Fruit fly (Drosophila melanogaster) whole organism, prepupa: ENCODE measurements around the gene CCHa1.

Source experiments
- Blimp-1 ChIP-seq: fragments of 200-800 bp; sonication (Bioruptor generic); optimal IDR thresholded peaks from 3 replicates; lab custom pipeline; 2017; ENCODE audit warnings: missing biosample characterization, missing genetic modification characterization, mild to moderate bottlenecking, moderate library complexity, missing genetic modification reagents
- CG10631 ChIP-seq: fragments of 200-800 bp; sonication (Bioruptor generic); optimal IDR thresholded peaks from 2 replicates; lab custom pipeline; 2016; ENCODE audit warnings: missing biosample characterization, missing genetic modification characterization
- CG10669 ChIP-seq: fragments of 200-800 bp; sonication (Bioruptor generic); optimal IDR thresholded peaks from 3 replicates; lab custom pipeline; 2018; ENCODE audit warnings: missing biosample characterization, mild to moderate bottlenecking, missing genetic modification characterization, moderate library complexity
- CG16779 ChIP-seq: fragments of 200-800 bp; sonication (Bioruptor generic); optimal IDR thresholded peaks from 3 replicates; lab custom pipeline; 2017; ENCODE audit warnings: missing biosample characterization, mild to moderate bottlenecking, missing genetic modification characterization
- CG3032 ChIP-seq: fragments of 200-800 bp; optimal IDR thresholded peaks from 2 replicates; lab custom pipeline; 2019; ENCODE audit warnings: missing biosample characterization, mild to moderate bottlenecking, missing genetic modification characterization, moderate library complexity
- CG3919 ChIP-seq: fragments of 200-800 bp; sonication (Bioruptor generic); optimal IDR thresholded peaks from 3 replicates; lab custom pipeline; 2016; ENCODE audit warnings: missing biosample characterization, missing genetic modification characterization
- CG6276 ChIP-seq: fragments of 200-800 bp; sonication (Bioruptor generic); optimal IDR thresholded peaks from 2 replicates; lab custom pipeline; 2017; ENCODE audit warnings: missing biosample characterization, mild to moderate bottlenecking, missing genetic modification characterization
- CG6808 ChIP-seq: fragments of 200-800 bp; sonication (Bioruptor generic); optimal IDR thresholded peaks from 3 replicates; lab custom pipeline; 2017; ENCODE audit warnings: missing biosample characterization, missing genetic modification characterization, mild to moderate bottlenecking, moderate library complexity, missing genetic modification reagents
- CG8632 ChIP-seq: fragments of 200-800 bp; sonication (Bioruptor generic); optimal IDR thresholded peaks from 3 replicates; lab custom pipeline; 2016; ENCODE audit warnings: missing biosample characterization, missing genetic modification characterization
- Eip78C ChIP-seq: fragments of 200-800 bp; sonication (Bioruptor generic); peaks from one replicate; lab custom pipeline; 2016; ENCODE audit warnings: missing biosample characterization, missing genetic modification characterization
- Eip93F ChIP-seq: fragments of 200-800 bp; sonication (Bioruptor generic); optimal IDR thresholded peaks from 2 replicates; lab custom pipeline; 2016; ENCODE audit warnings: missing biosample characterization, mild to moderate bottlenecking, missing genetic modification characterization
- Gug ChIP-seq: fragments of 200-800 bp; sonication (Bioruptor generic); IDR thresholded peaks from 2 replicates; pipeline ENCODE4 v1.3.6; 2022; ENCODE audit warnings: missing biosample characterization, missing genetic modification characterization
- Hr38 ChIP-seq: sonication (Bioruptor generic); optimal IDR thresholded peaks from 2 replicates; lab custom pipeline; 2016; ENCODE audit warnings: missing biosample characterization, missing genetic modification characterization
- Met ChIP-seq: fragments of 200-800 bp; sonication (Bioruptor generic); optimal IDR thresholded peaks from 3 replicates; lab custom pipeline; 2016; ENCODE audit warnings: missing biosample characterization, missing genetic modification characterization
- OdsH ChIP-seq: fragments of 200-800 bp; sonication (Bioruptor generic); optimal IDR thresholded peaks from 3 replicates; lab custom pipeline; 2016; ENCODE audit warnings: missing biosample characterization, missing genetic modification characterization
- Sox15 ChIP-seq: fragments of 200-800 bp; sonication (Bioruptor generic); optimal IDR thresholded peaks from 3 replicates; lab custom pipeline; 2016; ENCODE audit warnings: missing biosample characterization, missing genetic modification characterization
- achi ChIP-seq: fragments of 200-800 bp; sonication (Bioruptor generic); optimal IDR thresholded peaks from 3 replicates; lab custom pipeline; 2016; ENCODE audit warnings: missing biosample characterization, missing genetic modification characterization
- esn ChIP-seq: fragments of 200-800 bp; sonication (Bioruptor generic); optimal IDR thresholded peaks from 2 replicates; lab custom pipeline; 2016; ENCODE audit warnings: missing biosample characterization, mild to moderate bottlenecking, missing genetic modification characterization, moderate library complexity
- fd59A ChIP-seq: fragments of 200-800 bp; sonication (Bioruptor generic); optimal IDR thresholded peaks from 2 replicates; lab custom pipeline; 2017; ENCODE audit warnings: missing biosample characterization, mild to moderate bottlenecking, missing genetic modification characterization, missing genetic modification reagents
- fkh ChIP-seq: fragments of 200-800 bp; sonication (Bioruptor generic); optimal IDR thresholded peaks from 3 replicates; lab custom pipeline; 2017; ENCODE audit warnings: missing biosample characterization, mild to moderate bottlenecking, missing genetic modification characterization, moderate library complexity
- lz ChIP-seq: fragments of 200-800 bp; sonication (Bioruptor generic); optimal IDR thresholded peaks from 3 replicates; lab custom pipeline; 2016; ENCODE audit warnings: missing biosample characterization, missing genetic modification characterization
- net ChIP-seq: fragments of 200-800 bp; sonication (Bioruptor generic); optimal IDR thresholded peaks from 3 replicates; lab custom pipeline; 2016; ENCODE audit warnings: missing biosample characterization, missing genetic modification characterization
- salr ChIP-seq, 2 experiments: fragments of 200-800 bp; sonication (Bioruptor generic); optimal IDR thresholded peaks; 3 replicates each; lab custom pipeline; 2016 to 2018; ENCODE audit warnings: missing biosample characterization in 2 of 2, missing genetic modification characterization in 2 of 2, mild to moderate bottlenecking in 1 of 2
- spab ChIP-seq: fragments of 200-800 bp; sonication (Bioruptor generic); optimal IDR thresholded peaks from 2 replicates; lab custom pipeline; 2017; ENCODE audit warnings: missing biosample characterization, mild to moderate bottlenecking, missing genetic modification characterization, missing genetic modification reagents
- ss ChIP-seq, 2 experiments: fragments of 200-800 bp; sonication (Bioruptor generic); optimal IDR thresholded peaks; 2 replicates in 1 of 2; 3 replicates in 1 of 2; lab custom pipeline; 2017 to 2018; ENCODE audit warnings: mild to moderate bottlenecking in 2 of 2, missing biosample characterization in 2 of 2, missing genetic modification characterization in 2 of 2, moderate library complexity in 1 of 2
- svp ChIP-seq: fragments of 200-800 bp; sonication (Bioruptor generic); peaks from one replicate; lab custom pipeline; 2016; ENCODE audit warnings: missing biosample characterization, missing genetic modification characterization
- vri ChIP-seq: fragments of 200-800 bp; sonication (Bioruptor generic); optimal IDR thresholded peaks from 3 replicates; lab custom pipeline; 2016; ENCODE audit warnings: missing biosample characterization, mild to moderate bottlenecking, missing genetic modification characterization

The CCHa1 gene

dm6 chr3R:14070664-14071063 lies 26.0 kb downstream of the CCHa1 start (continued):
- peak; percentile 26 for TF ChIP-seq Met (GFP tag; lab: Kevin White, UChicago)
- no peak for TF ChIP-seq fkh
- no peak for TF ChIP-seq CG3032 (tag; lab: Kevin White, UChicago)
- TF ChIP-seq esn (GFP tag; lab: Kevin White, UChicago) = peak; percentile 3
- TF ChIP-seq Eip93F (GFP tag; lab: Kevin White, UChicago) = no peak
- TF ChIP-seq, all 60 proteins: peak for 9

DNA sequence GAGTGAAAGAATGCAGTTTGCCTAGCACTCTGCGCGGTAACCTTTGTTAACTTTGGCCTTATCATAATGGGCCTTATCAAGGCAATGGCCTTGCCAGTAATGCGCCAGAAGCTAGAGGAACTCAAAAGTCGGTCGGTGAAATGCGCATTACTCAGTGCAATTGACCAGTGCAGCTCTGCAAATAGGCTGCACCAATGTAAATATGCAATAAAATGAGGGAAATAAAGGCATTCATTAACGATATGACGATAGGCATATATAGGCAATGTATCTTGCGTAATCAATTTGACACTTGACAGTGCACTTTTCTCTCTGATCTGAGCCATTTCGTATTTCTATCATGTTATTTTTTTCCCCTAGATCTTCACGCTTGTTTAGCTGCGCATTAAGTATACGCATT lies 26.5 kb downstream of the CCHa1 start:
- peak; percentile 20 for TF ChIP-seq Eip78C (GFP tag; lab: Kevin White, UChicago)
- TF ChIP-seq ss (GFP tag; optimal IDR thresholded peaks at IDR 0.05; lab: Kevin White, UChicago) = peak in 1 of 2 experiments; percentile 5
- TF ChIP-seq Sox15 = no peak
- no peak for TF ChIP-seq CG6276 (GFP tag; lab: Kevin White, UChicago)
- TF ChIP-seq Gug (GFP tag; lab: Robert Waterston, UW) = no peak
- peak; percentile 9 for TF ChIP-seq CG8632
- peak; percentile 27 for TF ChIP-seq CG10631 (GFP tag; lab: Kevin White, UChicago)
- peak; percentile 1 for TF ChIP-seq OdsH (GFP tag; lab: Kevin White, UChicago)
- peak; percentile 35 for TF ChIP-seq CG6808 (GFP tag; lab: Kevin White, UChicago)
- peak; percentile 28 for TF ChIP-seq spab (GFP tag; lab: Kevin White, UChicago)
- peak; percentile 17 for TF ChIP-seq CG3919 (GFP tag; lab: Kevin White, UChicago)
- TF ChIP-seq Hr38 (GFP tag; lab: Kevin White, UChicago) = peak; percentile 4
- TF ChIP-seq CG10669 (GFP tag; lab: Kevin White, UChicago) = peak; percentile 43

DNA sequence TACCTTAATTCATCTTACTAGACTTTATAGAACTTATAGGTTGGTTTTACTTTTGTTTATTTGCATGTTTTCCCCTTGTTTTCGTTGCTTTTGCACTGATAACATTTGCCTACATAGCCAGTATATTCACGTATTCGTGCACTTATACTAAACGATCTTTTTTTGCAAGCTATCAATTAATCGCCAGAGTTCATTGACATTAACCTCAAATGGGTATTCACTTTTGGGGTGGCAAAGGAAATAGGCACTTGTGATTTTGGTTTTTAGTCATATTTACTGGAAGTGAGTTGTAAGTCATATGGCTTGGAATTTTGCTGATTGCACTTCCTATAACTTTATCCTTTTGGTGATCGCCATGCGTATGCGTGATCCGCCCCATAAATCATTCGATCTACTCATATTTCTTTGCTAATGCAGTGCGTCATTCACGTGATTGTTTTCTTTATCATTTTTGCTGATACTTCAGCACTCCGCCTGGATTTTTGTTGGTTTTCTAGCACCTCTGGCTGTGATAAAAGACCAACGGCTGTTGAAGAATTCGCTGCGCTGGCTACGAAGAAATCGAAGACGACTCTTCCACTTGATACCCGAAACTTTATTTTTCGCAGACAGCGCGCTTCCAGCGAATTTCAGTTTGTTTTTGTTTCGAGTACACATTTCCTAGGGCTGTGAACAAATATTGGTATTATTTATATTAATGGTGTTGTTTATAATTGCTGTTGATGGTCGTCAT lies 28.6 kb downstream of the CCHa1 start:
- TF ChIP-seq fkh (peak; percentile 7), svp (GFP tag; lab: Kevin White, UChicago) (peak; percentile 94), Eip78C (GFP tag; lab: Kevin White, UChicago) (peak; percentile 64), fd59A (GFP tag; lab: Kevin White, UChicago) (no peak), CG16779 (tag; lab: Kevin White, UChicago) (no peak)

DNA sequence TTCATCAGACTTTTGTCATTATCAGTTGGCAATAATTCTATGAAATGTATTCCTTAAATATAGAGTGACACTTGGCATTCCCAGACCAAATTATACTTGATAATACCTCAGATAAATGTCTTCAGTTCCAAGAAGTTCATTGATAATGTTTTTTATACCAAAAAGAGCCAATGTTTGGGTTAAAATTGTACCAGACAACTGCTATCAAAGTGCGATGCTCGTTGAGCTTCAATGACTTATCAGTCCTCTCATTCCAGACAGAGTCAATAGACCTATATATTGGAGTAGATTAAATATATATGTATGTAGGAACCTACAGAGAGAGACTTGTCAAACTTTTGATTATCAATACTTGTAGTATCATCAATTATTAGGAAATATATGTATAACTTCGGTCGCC lies 31.4 kb downstream of the CCHa1 start:
- TF ChIP-seq svp (GFP tag; lab: Kevin White, UChicago) (peak; percentile 85), salr (GFP tag; optimal IDR thresholded peaks at IDR 0.05; lab: Kevin White, UChicago) (no peak)
- TF ChIP-seq, all 60 proteins: peak for 1

dm6 chr3R:14064158-14064969 lies 32.3 kb downstream of the CCHa1 start:
- no peak for TF ChIP-seq lz (GFP tag; lab: Kevin White, UChicago)
- TF ChIP-seq Blimp-1 = no peak
- peak; percentile 59 for TF ChIP-seq vri (GFP tag; lab: Kevin White, UChicago)
- peak; percentile 20 for TF ChIP-seq fkh
- TF ChIP-seq achi (GFP tag; lab: Kevin White, UChicago) = no peak
- no peak for TF ChIP-seq CG3919 (GFP tag; lab: Kevin White, UChicago)
- no peak for TF ChIP-seq net
- peak; percentile 53 for TF ChIP-seq svp (GFP tag; lab: Kevin White, UChicago)
- TF ChIP-seq OdsH (GFP tag; lab: Kevin White, UChicago) = no peak
- TF ChIP-seq Eip78C (GFP tag; lab: Kevin White, UChicago) = peak; percentile 14
